Fruit fly (Drosophila melanogaster): ENCODE measurements around the gene CG5498.

dm6 chr3L:20366074-20366473 is 17.8 kb downstream of the CG5498 start:
- TF ChIP-seq EcR (GFP tag; optimal IDR thresholded peaks at IDR 0.05) (no peak), pan (optimal IDR thresholded peaks at IDR 0.05) (no peak), Dll (optimal IDR thresholded peaks at IDR 0.05) (no peak), psq (optimal IDR thresholded peaks at IDR 0.05) (no peak), CG8478 (optimal IDR thresholded peaks at IDR 0.05) (no peak)

Data from whole organism.